Fruit fly (Drosophila melanogaster): Measurements from ENCODE around the gene Osi16.

dm6 chr3R:6301257-6301839 is 3.7 kb upstream of the Osi16 start, which contains the start of gene Osi15:
- TF ChIP-seq bab1 (GFP tag; optimal IDR thresholded peaks at IDR 0.05) (no peak), Clk (GFP tag; optimal IDR thresholded peaks at IDR 0.05) (no peak), kay (GFP tag; ENCODE audit: borderline replicate concordance) (no peak), CG12768 (GFP tag; optimal IDR thresholded peaks at IDR 0.05) (no peak)
